Worm (Caenorhabditis elegans): ENCODE data around the gene clec-141.

- TF ChIP-seq ceh-36 (tag; optimal IDR thresholded peaks at IDR 0.05) (no peak), ama-1 (optimal IDR thresholded peaks at IDR 0.05) (no peak), hnd-1 (tag; optimal IDR thresholded peaks at IDR 0.05) (no peak), tbx-11 (GFP tag; IDR thresholded peaks at IDR 0.05) (no peak), ets-7 (tag; optimal IDR thresholded peaks at IDR 0.05) (no peak), scrt-1 (GFP tag; IDR thresholded peaks at IDR 0.05) (no peak), ceh-13 (GFP tag; optimal IDR thresholded peaks at IDR 0.05) (no peak), hmg-4 (GFP tag; optimal IDR thresholded peaks at IDR 0.05) (no peak), F13C5.2 (tag; optimal IDR thresholded peaks at IDR 0.05) (no peak)
Measured at ce11 chrII:5395594-5395993, 11.9 kb downstream of the clec-141 start, which contains the start of gene pink-1.

All from whole organism, early embryonic.